Worm (Caenorhabditis elegans) whole organism, L4 larva: Measurements from ENCODE around the gene B0228.7.

Source experiments
- ama-1 ChIP-seq: fragments of 150-350 bp; optimal IDR thresholded peaks from 2 replicates; lab custom pipeline; 2014; ENCODE audit warnings: inconsistent platforms, mixed read lengths
- nhr-11 ChIP-seq: fragments of 150-350 bp; optimal IDR thresholded peaks from 2 replicates; lab custom pipeline; 2014; ENCODE audit warnings: missing biosample characterization, missing genetic modification characterization
- zip-2 ChIP-seq: fragments of 150-350 bp; optimal IDR thresholded peaks from 2 replicates; lab custom pipeline; 2014; ENCODE audit warnings: missing biosample characterization, missing genetic modification characterization

DNA sequence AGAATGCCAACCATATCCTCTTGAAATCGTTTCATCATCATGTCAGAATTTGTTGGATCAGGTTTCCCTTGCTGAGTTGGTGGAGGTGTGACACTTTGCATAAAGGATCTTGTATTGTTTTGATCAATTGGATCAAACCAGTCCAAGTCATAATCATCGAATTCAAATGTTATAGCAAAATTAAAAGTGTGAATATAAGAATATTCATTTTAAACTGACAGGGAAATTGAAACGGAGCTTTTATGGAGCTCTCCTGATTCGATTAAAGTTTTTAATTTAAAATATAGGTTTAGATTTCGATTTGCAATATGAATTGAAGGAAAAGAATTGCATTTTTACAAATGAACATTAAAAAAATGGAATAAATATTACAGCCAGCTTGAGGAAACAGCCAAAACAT lies 4.7 kb upstream of the B0228.7 start, which contains the start of gene B0228.9:
- TF ChIP-seq nhr-11 (no peak), ama-1 (lab: Kevin White, UChicago) (no peak), zip-2 (tag; lab: Kevin White, UChicago) (no peak)
